Fruit fly (Drosophila melanogaster): ENCODE measurements around the gene Muc11A.
A peak's percentile ranks its signal among the peaks of the same experiment; 100 is the strongest.

The Muc11A gene

dm6 chrX:12090195-12090784, 30.7 kb downstream of the Muc11A start:
- peak; percentile 29 for TF ChIP-seq CG8159 (tag; optimal IDR thresholded peaks at IDR 0.05)
- no peak for TF ChIP-seq fd96Ca (GFP tag; IDR thresholded peaks at IDR 0.05)
- TF ChIP-seq CG4496 (GFP tag; IDR thresholded peaks at IDR 0.05), result no peak
- peak; percentile 10 for TF ChIP-seq CG9948 (tag; optimal IDR thresholded peaks at IDR 0.05)

DNA sequence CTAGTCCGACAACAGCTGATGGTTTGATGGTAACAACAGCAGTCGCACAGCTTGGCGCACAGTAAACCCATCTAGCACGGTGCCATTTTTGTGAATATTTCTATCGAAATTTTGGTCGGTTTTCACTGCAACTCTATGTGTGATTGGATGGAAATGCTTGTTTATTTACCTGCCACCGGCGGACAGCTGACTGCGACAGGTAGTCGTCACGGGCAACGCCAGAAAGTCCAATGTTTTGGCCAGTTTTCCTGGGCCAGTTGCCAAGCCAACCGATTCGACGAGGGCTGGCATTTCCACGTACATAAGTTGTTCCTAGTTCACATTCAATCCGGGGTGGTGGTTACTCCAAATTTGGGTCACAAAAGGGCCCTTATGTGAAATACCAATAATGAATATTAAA, 44.1 kb downstream of the Muc11A start, which contains the start of gene CG11356:
TSS of gene CG11356 (minus strand) at position 101 of the 400 bp plus-strand sequence.
- TF ChIP-seq CG32121 (GFP tag; IDR thresholded peaks at IDR 0.05) (no peak), Pif1A (GFP tag; optimal IDR thresholded peaks at IDR 0.05) (no peak), rn (GFP tag; IDR thresholded peaks at IDR 0.05) (no peak), CG4496 (GFP tag; IDR thresholded peaks at IDR 0.05) (no peak), CG9948 (tag; optimal IDR thresholded peaks at IDR 0.05) (no peak), CG12605 (GFP tag; IDR thresholded peaks at IDR 0.05) (no peak), CG34367 (tag; optimal IDR thresholded peaks at IDR 0.05) (no peak), Snoo (tag; optimal IDR thresholded peaks at IDR 0.05) (no peak)

DNA sequence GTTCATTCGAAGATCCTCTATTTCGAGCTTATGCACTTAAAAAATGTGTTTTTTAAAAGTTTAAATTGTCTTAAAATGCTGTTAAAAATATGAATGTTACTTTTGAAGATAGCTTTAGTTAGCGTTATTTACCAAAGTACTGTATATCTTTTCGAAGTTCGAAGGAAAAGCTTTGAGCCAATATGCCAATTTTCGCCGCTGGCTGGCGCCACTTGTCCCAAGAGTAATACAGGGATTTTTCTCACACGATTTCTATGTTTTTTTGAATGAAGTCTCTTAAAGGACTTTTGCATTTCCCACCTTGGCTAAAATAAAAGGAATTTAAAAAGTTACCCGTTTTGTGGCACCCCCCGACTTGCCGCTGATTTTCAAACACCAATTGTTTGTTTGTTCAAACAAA, 44.6 kb downstream of the Muc11A start:
- TF ChIP-seq Ets98B (GFP tag; IDR thresholded peaks at IDR 0.05), result no peak
- TF ChIP-seq CG32121 (GFP tag; IDR thresholded peaks at IDR 0.05), result no peak
- TF ChIP-seq CG9948 (tag; optimal IDR thresholded peaks at IDR 0.05), result no peak
- TF ChIP-seq CG14655 (GFP tag; optimal IDR thresholded peaks at IDR 0.05), result no peak
- TF ChIP-seq CG4496 (GFP tag; IDR thresholded peaks at IDR 0.05), result no peak
- TF ChIP-seq CG10348 (GFP tag; IDR thresholded peaks at IDR 0.05), result no peak
- TF ChIP-seq CG13204 (GFP tag; optimal IDR thresholded peaks at IDR 0.05), result no peak

DNA sequence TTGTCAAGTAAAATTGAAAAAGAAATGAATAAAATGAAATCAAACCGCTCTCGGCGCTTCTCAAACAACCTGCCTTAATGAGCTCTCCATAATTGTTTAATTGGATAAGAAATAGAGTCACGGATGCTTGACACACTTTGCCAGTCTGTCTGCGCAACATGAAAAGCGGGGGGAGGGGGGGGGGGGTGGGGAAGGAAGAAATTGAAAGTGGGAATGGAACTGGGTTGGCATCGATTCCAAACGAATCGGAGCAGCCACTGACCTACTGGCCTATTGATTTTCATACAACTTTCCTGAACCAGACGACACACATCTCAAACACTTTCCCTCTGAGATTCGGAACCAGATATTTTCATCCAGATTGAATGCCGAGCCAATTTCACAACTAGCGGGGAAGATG, 47.3 kb downstream of the Muc11A start, which contains the start of gene CG2750:
TSS of gene CG2750 (plus strand) at position 301 of the 400 bp plus-strand sequence.
- TF ChIP-seq rn (GFP tag; IDR thresholded peaks at IDR 0.05) (no peak), CG8301 (tag; optimal IDR thresholded peaks at IDR 0.05) (no peak), CG15710 (tag; optimal IDR thresholded peaks at IDR 0.05) (no peak), Pif1A (GFP tag; optimal IDR thresholded peaks at IDR 0.05) (no peak), gl (tag; optimal IDR thresholded peaks at IDR 0.05) (no peak), CG34367 (tag; optimal IDR thresholded peaks at IDR 0.05) (no peak), CG13204 (GFP tag; optimal IDR thresholded peaks at IDR 0.05) (no peak)
